Fruit fly (Drosophila melanogaster): ENCODE results near the gene ksh.
A peak's percentile ranks its signal among the peaks of the same experiment; 100 is the strongest.

Gene ksh

DNA sequence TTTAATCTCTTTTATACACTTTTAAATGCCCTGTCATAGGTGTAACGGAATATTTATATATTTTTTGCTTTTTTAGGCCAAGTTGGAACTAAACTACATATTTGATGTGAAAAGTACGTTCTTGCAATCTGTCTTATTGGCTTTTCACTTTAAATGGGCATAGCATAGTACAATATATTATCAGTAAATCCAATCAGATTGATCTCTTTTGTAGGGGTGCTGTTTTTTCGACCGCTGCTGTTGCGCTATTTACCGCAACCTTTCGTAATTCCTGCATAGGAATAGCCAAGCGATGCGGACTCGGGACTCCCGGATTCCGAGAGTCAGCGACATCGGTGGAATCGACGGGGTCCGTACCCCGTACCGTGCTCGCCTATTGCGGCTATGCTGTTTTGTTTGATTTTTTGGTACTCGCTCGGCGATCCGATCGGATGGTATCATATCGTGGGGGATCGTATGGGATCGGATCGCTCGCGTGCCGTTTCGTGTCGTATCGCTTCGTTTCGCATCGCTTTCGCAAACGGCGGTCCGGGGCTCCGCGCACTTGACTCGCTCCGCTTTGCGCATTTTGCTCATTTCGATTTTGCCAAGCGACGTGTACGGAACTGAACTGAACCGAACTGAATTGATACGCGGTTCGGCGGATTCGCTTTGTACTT, 3.1 kb upstream of the ksh start (continued):
- peak; percentile 9 for TF ChIP-seq grau (tag; optimal IDR thresholded peaks at IDR 0.05)
- TF ChIP-seq CG31365 (tag; optimal IDR thresholded peaks at IDR 0.05), result no peak
- TF ChIP-seq NK7.1 (GFP tag; optimal IDR thresholded peaks at IDR 0.05), result no peak
- no peak for TF ChIP-seq nmo (GFP tag; optimal IDR thresholded peaks at IDR 0.05)
- no peak for TF ChIP-seq wor (GFP tag; IDR thresholded peaks at IDR 0.05)
- TF ChIP-seq CG15514 (GFP tag; optimal IDR thresholded peaks at IDR 0.05), result peak; percentile 71
- peak; percentile 11; the same call in 1 of the 2 replicates for TF ChIP-seq wdn (GFP tag; IDR thresholded peaks at IDR 0.05)
- TF ChIP-seq CG14667 (GFP tag; IDR thresholded peaks at IDR 0.05), result no peak
- TF ChIP-seq seq (GFP tag; IDR thresholded peaks at IDR 0.05), result no peak
- no peak for TF ChIP-seq CG8359 (GFP tag; optimal IDR thresholded peaks at IDR 0.05; ENCODE audit: borderline replicate concordance)
- TF ChIP-seq CG13296 (GFP tag; optimal IDR thresholded peaks at IDR 0.05), result peak; percentile 19
- TF ChIP-seq cad (GFP tag; optimal IDR thresholded peaks at IDR 0.05), result no peak
- TF ChIP-seq Tbp (GFP tag; optimal IDR thresholded peaks at IDR 0.05), result no peak
- no peak for TF ChIP-seq chn (GFP tag; optimal IDR thresholded peaks at IDR 0.05)
- no peak for TF ChIP-seq toy (GFP tag; IDR thresholded peaks at IDR 0.05)
- TF ChIP-seq Meics (GFP tag; optimal IDR thresholded peaks at IDR 0.05), result peak; percentile 1
- TF ChIP-seq Antp (GFP tag; optimal IDR thresholded peaks at IDR 0.05), result no peak
- no peak for TF ChIP-seq Ets65A (GFP tag)
- TF ChIP-seq pzg (GFP tag; optimal IDR thresholded peaks at IDR 0.05), result peak; percentile 15
- TF ChIP-seq CG8765 (GFP tag; IDR thresholded peaks at IDR 0.05), result no peak
- no peak for TF ChIP-seq CG3995 (GFP tag; optimal IDR thresholded peaks at IDR 0.05)
- TF ChIP-seq zen2 (GFP tag; IDR thresholded peaks at IDR 0.05; ENCODE audit: partially characterized antibody), result no peak
- peak; percentile 75 for TF ChIP-seq mirr (GFP tag; optimal IDR thresholded peaks at IDR 0.05)
- no peak for TF ChIP-seq cg (GFP tag; optimal IDR thresholded peaks at IDR 0.05)
- TF ChIP-seq C15 (GFP tag; IDR thresholded peaks at IDR 0.05), result no peak
- peak; percentile 58 for TF ChIP-seq NFAT (GFP tag; IDR thresholded peaks at IDR 0.05)
- TF ChIP-seq eve (GFP tag; optimal IDR thresholded peaks at IDR 0.05), result no peak
- TF ChIP-seq lilli (GFP tag; optimal IDR thresholded peaks at IDR 0.05), result no peak
- TF ChIP-seq abd-A (tag; optimal IDR thresholded peaks at IDR 0.05), result peak; percentile 1
- no peak for TF ChIP-seq sqz (GFP tag; optimal IDR thresholded peaks at IDR 0.05)
- TF ChIP-seq Sry-β (GFP tag; optimal IDR thresholded peaks at IDR 0.05), result no peak
- no peak for TF ChIP-seq CG6654 (GFP tag; optimal IDR thresholded peaks at IDR 0.05)
- no peak for TF ChIP-seq CG14710 (tag; optimal IDR thresholded peaks at IDR 0.05)
- peak in 1 of 2 experiments; percentile 59 for TF ChIP-seq insv (GFP tag; optimal IDR thresholded peaks at IDR 0.05)
- TF ChIP-seq CG3281 (GFP tag; optimal IDR thresholded peaks at IDR 0.05), result peak; percentile 12
- TF ChIP-seq Sox102F (GFP tag; optimal IDR thresholded peaks at IDR 0.05), result no peak
- TF ChIP-seq CG16813 (GFP tag; IDR thresholded peaks at IDR 0.05; ENCODE audit: partially characterized antibody), result no peak
- peak; percentile 89 for TF ChIP-seq CG32532 (GFP tag; IDR thresholded peaks at IDR 0.05)
- no peak for TF ChIP-seq CG4424 (GFP tag; optimal IDR thresholded peaks at IDR 0.05)
- TF ChIP-seq D19A (tag; optimal IDR thresholded peaks at IDR 0.05), result no peak
- TF ChIP-seq gem (tag; optimal IDR thresholded peaks at IDR 0.05), result no peak
- TF ChIP-seq CG4730 (GFP tag; IDR thresholded peaks at IDR 0.05), result no peak
- TF ChIP-seq CG4360 (GFP tag; IDR thresholded peaks at IDR 0.05), result no peak
- TF ChIP-seq CG13287 (GFP tag; IDR thresholded peaks at IDR 0.05; ENCODE audit: partially characterized antibody), result peak; percentile 42
- TF ChIP-seq Drgx (GFP tag; IDR thresholded peaks at IDR 0.05), result peak; percentile 50; the same call in 1 of the 2 replicates
- no peak for TF ChIP-seq tll (GFP tag; optimal IDR thresholded peaks at IDR 0.05)
- TF ChIP-seq CG12769 (tag; optimal IDR thresholded peaks at IDR 0.05), result peak; percentile 98
- TF ChIP-seq ranshi (GFP tag; IDR thresholded peaks at IDR 0.05), result peak; percentile 10; the same call in 1 of the 2 replicates
- no peak for TF ChIP-seq D (optimal IDR thresholded peaks at IDR 0.05)
- no peak for TF ChIP-seq D (GFP tag; optimal IDR thresholded peaks at IDR 0.05)
